Fruit fly (Drosophila melanogaster) whole organism, larva: ENCODE measurements around the gene MFS10.

Experiments
- noc ChIP-seq: fragments of 200-800 bp; sonication (Bioruptor generic); optimal IDR thresholded peaks from 3 replicates; lab custom pipeline; 2019; ENCODE audit warnings: missing biosample characterization, mild to moderate bottlenecking, missing genetic modification characterization, moderate library complexity

MFS10 gene

DNA sequence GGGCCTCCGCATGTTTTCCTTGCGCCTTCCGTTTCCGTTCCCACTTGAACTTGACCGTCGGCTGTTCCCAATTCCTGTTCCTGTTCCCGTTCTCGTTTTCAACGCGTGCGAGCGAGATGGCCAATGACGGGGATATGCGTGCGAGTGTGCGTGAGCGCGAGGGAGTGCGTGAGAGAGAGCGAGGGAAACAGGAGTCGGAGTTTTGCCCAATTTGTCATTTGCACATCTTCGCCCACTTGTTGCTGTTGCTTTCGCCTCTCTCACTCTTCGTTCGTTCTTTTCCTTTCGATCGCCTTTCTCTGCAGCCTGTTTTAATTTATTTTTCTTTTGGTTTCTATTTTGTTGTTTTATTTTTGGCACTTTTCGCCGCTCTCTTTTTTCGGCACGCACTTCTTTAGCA is 17.0 kb upstream of the MFS10 start:
- no peak for TF ChIP-seq noc (tag; lab: Kevin White, UChicago)

DNA sequence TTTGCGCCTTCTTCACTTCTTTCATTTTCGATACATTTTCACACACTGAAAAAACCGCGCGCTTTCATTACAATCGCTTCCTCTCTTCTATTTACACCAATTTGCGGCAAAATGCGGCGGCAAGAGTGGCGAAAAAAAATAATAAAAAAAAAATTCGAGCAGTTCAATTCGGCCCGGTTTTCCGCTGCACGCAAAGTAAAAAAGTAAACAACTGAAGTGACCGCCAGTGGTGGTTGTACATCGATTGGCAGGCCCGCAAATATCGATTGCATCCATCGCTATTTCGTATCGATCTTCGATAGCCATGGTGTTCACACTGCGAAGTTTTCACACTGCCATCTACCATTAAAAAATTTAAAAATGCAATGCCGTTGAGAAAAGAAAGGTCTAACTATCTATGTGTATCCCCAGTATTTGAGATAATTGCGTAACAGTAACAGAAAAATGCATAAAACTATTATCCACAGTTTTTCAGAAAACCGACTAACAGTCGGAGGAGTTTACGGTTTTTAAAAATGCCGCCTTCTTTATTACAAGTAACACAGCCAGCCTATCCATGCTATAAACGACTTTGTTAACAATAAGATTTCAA is 16.5 kb upstream of the MFS10 start, which contains the start of gene Chpf:
Chpf (minus strand) TSS at position 225 of the 592 bp plus-strand sequence.
- no peak for TF ChIP-seq noc (tag; lab: Kevin White, UChicago)

DNA sequence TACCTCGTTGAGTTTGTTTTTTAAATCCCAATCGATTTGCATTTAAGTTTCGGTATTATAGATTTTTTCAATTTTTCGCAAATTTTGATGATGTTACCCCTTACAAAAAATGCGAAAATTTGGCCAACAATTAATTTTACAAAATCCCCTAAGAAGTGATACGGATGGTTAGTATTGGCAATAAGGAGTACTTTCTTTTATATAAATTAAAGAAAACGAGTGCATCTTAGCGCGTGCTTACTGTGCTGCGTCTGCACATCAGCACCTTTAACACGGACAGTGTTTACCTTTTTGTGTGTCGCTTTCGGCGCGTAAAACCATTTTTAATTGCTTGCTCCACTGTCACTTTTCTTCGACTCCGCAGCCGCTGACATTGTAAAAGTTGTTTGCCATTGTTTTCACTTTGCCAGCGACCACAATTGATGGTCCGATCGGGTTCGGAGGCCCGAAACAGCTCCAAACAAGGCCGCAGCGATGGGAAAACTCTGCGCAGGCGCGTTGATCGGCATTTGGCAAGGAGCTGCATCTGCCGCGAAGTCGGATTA is 14.9 kb upstream of the MFS10 start:
- no peak for TF ChIP-seq noc (tag; lab: Kevin White, UChicago)

DNA sequence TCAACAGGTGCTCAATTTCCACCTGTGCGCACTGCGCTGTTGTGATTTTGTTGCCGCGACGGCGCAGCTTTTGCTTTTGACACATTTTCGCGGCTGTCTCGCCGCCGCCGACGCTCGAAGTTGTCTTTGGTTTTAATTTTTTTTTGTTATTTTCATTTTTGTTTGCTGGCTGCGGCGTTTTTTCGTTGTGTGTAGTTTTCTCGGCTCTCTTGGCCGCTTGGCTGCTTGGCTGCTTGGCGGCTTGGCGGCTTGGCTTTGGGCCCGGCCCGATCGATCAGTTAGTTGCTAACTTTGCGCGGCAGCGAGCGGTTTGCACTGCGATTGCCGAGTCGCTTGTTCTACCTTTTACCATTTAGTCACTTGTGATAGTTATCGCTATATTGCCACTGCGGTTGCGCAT is 14.0 kb upstream of the MFS10 start, which contains the start of gene CG42237:
CG42237 (plus strand) TSS at position 271 of the 400 bp plus-strand sequence.
- no peak for TF ChIP-seq noc (tag; lab: Kevin White, UChicago)

DNA sequence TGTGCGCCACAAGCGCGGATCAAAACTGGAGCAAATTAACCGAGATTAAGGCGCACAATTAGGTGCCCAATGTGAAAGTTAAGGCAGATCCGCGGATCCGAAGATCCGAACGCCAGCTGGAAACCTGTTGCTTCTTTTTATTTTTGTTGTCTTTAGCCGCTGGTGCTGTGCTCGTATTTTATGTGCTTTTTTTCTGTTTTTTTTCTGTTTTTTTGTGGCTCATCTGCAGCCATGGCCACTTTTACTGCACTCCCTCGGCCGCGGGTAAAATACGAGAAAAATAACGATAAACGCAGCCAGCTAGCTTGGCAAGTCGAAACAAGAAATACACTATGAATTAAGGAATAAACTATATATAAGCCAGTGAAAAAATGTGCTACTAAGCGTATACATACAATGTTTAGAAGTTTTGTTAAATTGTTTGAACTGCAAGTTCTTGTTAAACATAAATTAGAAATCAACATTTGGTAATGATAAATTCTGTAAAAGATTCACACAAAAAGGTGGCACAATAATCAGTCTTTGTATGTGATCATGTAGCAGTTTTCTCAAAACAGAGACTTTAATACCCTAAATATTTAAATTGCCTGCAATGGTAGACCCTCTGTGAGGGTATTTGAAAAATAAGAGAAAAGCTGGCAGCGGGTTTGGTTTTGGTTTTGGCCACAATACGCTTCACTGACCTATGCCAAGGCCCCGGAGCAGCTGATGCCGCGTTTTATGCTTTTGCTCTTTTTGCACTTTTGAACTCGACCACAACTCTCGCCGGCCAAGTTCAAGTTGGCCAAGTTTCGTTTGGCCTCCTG is 12.2 kb upstream of the MFS10 start:
- no peak for TF ChIP-seq noc (tag; lab: Kevin White, UChicago)

DNA sequence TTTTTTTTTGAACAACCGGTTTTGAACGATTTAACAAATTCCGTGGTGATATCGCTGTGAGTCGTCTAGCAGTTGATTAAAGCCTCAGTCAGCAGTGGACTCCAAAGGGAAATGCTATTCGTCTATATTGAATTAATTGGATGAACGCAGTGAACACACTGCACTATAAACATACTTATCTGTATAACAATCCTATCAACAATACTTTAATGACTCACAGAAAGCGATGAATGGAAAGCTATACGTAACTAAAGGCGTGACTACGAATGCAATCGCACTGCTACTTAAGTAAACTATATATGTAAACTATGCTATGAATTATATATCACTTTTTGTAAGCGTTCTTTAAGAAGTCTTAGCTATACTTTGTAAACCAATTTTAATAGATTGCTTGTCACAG is 3.3 kb upstream of the MFS10 start:
- no peak for TF ChIP-seq noc (tag; lab: Kevin White, UChicago)

DNA sequence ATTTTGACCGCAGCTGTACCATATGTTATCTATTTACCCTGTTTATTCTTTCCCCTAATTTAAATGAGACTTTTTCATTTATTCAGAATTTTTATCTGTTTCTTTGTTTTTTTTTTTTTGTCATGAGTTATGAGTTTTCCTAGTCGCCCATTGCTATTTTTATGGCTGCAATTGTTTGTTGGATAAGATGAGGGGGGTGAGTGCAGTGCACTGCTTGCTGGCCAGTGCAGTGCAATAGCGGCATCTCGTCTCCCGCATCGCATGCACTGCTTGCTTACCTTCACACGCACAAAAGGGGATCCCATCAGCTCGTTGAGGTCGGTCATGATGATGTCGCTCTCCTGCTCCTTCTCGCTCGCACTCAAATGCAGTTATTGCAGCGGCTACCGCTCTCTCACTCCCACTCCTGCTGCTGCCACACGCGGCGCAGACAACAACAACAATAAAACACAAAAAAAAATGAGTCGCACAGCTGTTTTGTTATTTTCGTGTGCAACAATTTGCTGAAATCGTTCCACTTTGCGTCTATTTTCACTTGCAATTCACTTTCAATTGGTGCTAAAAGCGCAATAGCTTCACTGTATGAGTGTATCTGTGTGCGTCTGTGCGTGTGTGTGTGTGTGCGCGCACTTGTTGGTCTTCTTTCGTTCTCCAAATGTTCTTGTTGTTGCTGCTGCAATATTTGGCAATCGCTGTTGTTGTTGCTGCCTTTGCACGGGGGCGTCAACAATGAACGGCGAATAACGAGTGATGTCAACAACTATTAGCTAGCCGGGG is 657 bp upstream of the MFS10 start:
- no peak for TF ChIP-seq noc (tag; lab: Kevin White, UChicago)

DNA sequence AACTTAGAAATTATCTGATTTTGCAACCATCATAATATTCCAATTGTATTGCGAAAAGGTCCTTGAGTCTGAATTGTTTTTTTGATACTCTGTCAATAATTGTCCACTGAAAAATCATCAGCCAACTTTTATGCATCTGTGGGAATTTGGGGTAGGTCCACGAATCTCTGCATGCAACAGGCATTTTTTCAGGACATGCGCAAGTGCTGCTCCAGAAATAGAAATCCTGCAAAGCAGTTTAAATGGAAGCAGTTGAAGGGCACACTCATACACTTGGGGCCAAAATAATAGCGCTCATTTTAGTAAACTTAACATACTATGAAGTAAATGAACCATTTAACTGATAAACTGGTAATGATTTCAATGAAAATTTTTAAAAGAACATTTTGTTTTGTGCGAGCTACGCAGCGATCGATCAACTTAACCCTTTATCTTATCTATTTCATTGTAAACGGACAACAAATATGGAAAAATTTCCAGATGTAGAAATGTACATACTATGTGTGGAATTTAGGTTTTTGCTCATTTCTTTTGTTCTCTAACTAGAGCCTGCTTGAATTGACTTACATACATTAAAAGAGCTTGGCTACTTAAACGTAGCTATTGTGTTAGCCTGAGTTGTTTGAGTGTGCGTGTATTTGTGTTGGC is 1.5 kb downstream of the MFS10 start:
- peak; percentile 63 for TF ChIP-seq noc (tag; lab: Kevin White, UChicago)

DNA sequence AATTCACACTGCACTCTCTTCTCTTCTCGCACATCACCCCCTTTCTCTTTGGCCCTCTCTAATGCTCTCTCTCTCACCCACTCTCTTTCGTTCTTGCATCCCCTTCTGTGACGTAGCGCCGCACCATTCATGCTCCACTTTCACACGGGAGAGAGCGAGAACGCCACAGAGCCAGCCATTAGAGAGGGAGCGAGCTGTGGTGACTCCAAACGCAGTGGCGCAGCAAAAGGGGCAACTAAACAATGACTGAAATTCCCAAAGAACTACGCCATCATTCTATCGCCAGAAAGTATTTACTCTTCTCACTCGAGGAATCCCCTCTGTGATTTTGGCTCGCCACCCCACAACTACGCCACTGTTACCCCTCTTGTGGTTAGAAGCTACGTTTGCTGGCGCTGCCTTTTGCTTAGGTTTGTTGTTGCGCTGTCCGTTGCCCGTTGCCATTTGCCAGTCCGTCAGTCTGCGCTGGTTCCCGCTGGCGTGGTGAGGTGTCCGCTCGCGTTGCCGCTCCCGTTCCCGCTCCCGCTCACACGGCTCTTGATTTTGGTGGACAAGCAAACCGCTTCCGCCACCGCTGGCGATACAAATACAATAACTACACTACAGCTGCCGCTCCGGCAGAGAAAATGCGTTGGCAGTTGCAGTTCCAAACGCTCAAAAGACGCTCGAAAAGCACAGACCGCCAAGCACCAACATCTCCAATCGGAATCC is 2.4 kb downstream of the MFS10 start:
- peak; percentile 99 for TF ChIP-seq noc (tag; lab: Kevin White, UChicago)

DNA sequence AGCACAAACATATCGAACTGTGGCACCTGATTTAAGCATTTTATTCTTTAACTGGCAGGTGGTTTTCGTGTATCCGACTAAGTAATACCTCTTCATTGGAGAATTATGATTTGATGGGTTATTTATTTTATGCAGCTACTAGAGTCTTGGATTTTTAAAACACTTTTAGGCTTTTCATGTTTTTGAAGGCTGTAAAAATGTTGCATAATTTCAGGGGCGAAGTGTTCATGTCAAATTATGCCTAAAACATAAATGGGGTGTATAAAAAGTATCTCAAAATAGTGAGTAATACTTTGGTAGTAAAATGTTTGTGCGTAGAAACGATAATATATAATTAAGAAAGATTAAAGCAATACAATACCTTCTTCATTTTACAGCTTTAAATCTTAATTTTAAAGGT is 6.0 kb downstream of the MFS10 start:
- no peak for TF ChIP-seq noc (tag; lab: Kevin White, UChicago)

DNA sequence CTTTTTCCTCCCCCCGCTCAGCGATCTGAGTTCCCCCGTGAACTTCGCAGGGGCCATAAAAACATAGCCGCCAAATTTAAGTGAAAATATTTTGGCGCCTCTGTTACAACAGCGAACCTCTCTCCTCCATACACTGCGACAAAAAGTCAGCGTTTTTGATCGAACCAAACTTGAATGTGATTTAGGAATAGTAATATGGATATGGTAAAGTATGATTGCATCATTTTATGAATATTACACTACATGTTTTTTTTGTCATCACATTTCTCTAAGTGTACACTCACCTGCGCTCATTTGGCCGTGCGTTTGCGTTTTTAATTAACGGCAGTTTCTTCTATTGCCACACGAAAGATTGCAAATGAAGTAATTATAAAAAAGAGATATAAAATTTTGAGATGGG is 6.9 kb downstream of the MFS10 start:
- peak; percentile 13 for TF ChIP-seq noc (tag; lab: Kevin White, UChicago)

DNA sequence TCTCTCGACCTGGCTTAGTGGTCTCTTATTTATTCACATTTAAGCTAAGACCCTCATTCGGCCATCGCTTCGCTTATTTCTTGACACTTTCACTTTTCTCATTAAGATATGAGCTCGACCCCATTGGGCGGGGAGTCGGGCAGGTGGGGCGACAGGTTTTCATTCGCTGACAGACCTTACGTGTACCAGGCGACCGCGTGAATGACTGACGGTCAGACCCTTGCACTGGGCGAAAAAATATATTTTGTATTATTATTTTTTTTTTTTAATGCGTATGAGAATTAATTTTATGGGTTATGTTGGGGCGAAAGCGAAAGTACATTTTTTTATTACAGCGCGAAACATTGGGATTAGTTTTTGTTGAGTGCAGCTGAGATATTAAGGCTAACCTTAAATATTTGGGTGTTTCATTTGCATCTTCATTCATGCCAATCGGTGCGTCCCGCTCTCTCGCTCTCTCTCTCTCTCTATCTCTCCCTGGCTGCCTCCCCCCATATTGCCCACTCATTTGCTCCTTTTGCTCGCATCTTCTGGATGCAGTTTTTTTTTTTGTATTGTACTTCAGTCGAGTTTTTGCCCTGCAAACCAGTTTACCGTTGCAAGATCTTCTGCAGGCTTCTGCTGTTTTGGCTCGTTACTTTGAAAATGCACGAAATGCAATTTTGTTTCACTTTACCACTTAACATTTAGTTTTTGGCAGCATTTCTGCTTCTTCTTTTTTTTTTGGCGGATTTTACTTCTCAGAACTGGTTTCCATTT is 8.3 kb downstream of the MFS10 start:
- no peak for TF ChIP-seq noc (tag; lab: Kevin White, UChicago)

DNA sequence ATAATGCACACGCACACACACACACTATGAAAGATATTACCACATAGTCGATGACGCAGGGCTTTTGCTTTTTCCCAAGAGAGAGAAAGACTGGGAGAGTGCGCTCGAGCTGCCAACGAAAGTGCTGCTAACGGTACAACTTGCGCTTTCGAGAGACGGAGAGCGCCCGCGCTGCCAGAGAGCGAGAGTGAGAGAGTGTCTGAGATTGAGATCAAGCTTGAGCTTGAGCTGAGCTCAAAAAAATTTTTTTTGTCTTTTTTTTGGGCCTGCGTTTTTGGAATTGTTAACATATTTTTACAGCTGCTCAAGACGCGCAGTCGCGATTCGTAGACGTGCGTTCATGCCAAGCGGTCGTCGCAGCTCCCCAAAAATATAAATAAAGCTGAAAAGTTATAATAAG is 10.1 kb downstream of the MFS10 start, which contains the start of gene CG32645:
CG32645 (plus strand) TSS at position 313 of the 400 bp plus-strand sequence.
- TF ChIP-seq noc (tag; lab: Kevin White, UChicago), result no peak

DNA sequence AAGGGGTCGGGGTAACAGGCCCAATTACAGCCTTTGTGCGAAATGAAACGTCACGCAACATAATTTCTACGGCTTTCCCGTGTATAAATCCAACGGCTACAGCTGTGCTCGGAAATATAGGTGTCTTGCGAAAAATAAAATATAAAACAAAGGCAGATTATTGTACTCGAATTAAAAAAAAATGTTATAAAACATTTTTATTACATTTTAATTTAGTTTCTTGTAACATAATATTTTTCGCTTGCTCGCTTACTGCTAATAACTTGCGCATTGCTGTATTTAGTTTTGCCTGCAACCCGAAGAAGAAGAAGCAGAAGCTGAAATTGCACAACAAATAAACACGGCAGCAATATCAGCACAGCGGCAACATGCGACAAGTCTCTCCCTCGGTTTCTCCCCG is 14.3 kb downstream of the MFS10 start:
- no peak for TF ChIP-seq noc (tag; lab: Kevin White, UChicago)
